Worm (Caenorhabditis elegans) whole organism, young adult: Measurements from ENCODE around the gene pir-1.
A peak's percentile ranks its signal among the peaks of the same experiment; 100 is the strongest.

ENCODE experiments used
- B0019.2 ChIP-seq: fragments of 200-800 bp; sonication (Bioruptor generic); conservative IDR thresholded peaks from 2 replicates; pipeline ENCODE4 v1.3.6; 2022; ENCODE audit warnings: missing genetic modification reagents, missing genetic modification characterization, missing compliant biosample characterization
- B0035.1 ChIP-seq: sonication (generic microtip); optimal IDR thresholded peaks from 2 replicates; lab custom pipeline; 2016; ENCODE audit warnings: missing genetic modification characterization, mild to moderate bottlenecking, missing compliant biosample characterization, missing genotype, missing genetic modification reagents
- C06A6.2 ChIP-seq: fragments of 200-800 bp; sonication (Bioruptor generic); conservative IDR thresholded peaks from 2 replicates; pipeline ENCODE4 v1.3.6; 2022; ENCODE audit warnings: missing genetic modification characterization, missing compliant biosample characterization
- D2030.7 ChIP-seq: fragments of 200-800 bp; sonication (Bioruptor generic); IDR thresholded peaks from 2 replicates; pipeline ENCODE4 v1.3.6; 2022; ENCODE audit warnings: missing genetic modification reagents, missing genetic modification characterization, missing compliant biosample characterization
- F10E7.11 ChIP-seq: sonication (generic microtip); optimal IDR thresholded peaks from 2 replicates; lab custom pipeline; 2017; ENCODE audit warnings: mild to moderate bottlenecking, missing genetic modification characterization, moderate library complexity, missing compliant biosample characterization
- F22D6.2 ChIP-seq: sonication (generic microtip); optimal IDR thresholded peaks from 2 replicates; lab custom pipeline; 2016; ENCODE audit warnings: mild to moderate bottlenecking, missing genetic modification characterization, missing compliant biosample characterization
- F49E8.2 ChIP-seq: sonication (generic microtip); optimal IDR thresholded peaks from 3 replicates; lab custom pipeline; 2017; ENCODE audit warnings: missing genetic modification characterization, mild to moderate bottlenecking, missing compliant biosample characterization, antibody characterized with exemption, moderate library complexity; ENCODE audit not compliant: insufficient read depth
- F52B5.7 ChIP-seq: sonication (generic microtip); optimal IDR thresholded peaks from 2 replicates; lab custom pipeline; 2016; ENCODE audit warnings: mild to moderate bottlenecking, missing genetic modification characterization, missing compliant biosample characterization
- T26A5.8 ChIP-seq: sonication (generic microtip); optimal IDR thresholded peaks from 2 replicates; lab custom pipeline; 2016; ENCODE audit warnings: missing genetic modification characterization, missing compliant biosample characterization
- Y53F4B.3 ChIP-seq: fragments of 200-800 bp; sonication (Bioruptor generic); IDR thresholded peaks from 2 replicates; pipeline ENCODE4 v1.3.6; 2022; ENCODE audit warnings: missing genetic modification reagents, missing genetic modification characterization, missing compliant biosample characterization
- Y79H2A.3 ChIP-seq: fragments of 200-800 bp; sonication (Bioruptor generic); conservative IDR thresholded peaks from 2 replicates; pipeline ENCODE4 v1.3.6; 2022; ENCODE audit warnings: missing genetic modification reagents, missing genetic modification characterization, missing compliant biosample characterization
- akir-1 ChIP-seq: fragments of 200-800 bp; sonication (Bioruptor generic); optimal IDR thresholded peaks from 2 replicates; lab custom pipeline; 2018; ENCODE audit warnings: mild to moderate bottlenecking, missing genetic modification characterization, moderate library complexity, missing compliant biosample characterization
- ama-1 ChIP-seq, 3 experiments: fragments of 150-350 bp in 1 of 3; sonication (generic microtip) in 2 of 3; optimal IDR thresholded peaks; 2 replicates each; lab custom pipeline; 2014 to 2018; ENCODE audit warnings: missing biosample characterization in 2 of 3, missing genetic modification characterization in 2 of 3, missing genetic modification reagents in 2 of 3
- atf-7 ChIP-seq: sonication (generic microtip); optimal IDR thresholded peaks from 2 replicates; lab custom pipeline; 2017; ENCODE audit warnings: mild to moderate bottlenecking, missing genetic modification characterization, missing compliant biosample characterization
- attf-3 ChIP-seq: fragments of 200-800 bp; sonication (Bioruptor generic); conservative IDR thresholded peaks from 2 replicates; pipeline ENCODE4 v1.3.6; 2022; ENCODE audit warnings: missing genetic modification reagents, missing genetic modification characterization, missing compliant biosample characterization
- ceh-79 ChIP-seq: sonication (generic microtip); optimal IDR thresholded peaks from 2 replicates; lab custom pipeline; 2017; ENCODE audit warnings: mild to moderate bottlenecking, missing genetic modification characterization, missing compliant biosample characterization
- die-1 ChIP-seq: sonication (generic microtip); optimal IDR thresholded peaks from 2 replicates; lab custom pipeline; 2016; ENCODE audit warnings: missing genotype, mild to moderate bottlenecking, missing genetic modification characterization, missing compliant biosample characterization
- dox-1 ChIP-seq: fragments of 200-800 bp; sonication (Bioruptor generic); IDR thresholded peaks from 2 replicates; pipeline ENCODE4 v1.3.6; 2022; ENCODE audit warnings: missing genetic modification reagents, missing genetic modification characterization, missing compliant biosample characterization
- egl-18 ChIP-seq: fragments of 200-800 bp; sonication (Bioruptor generic); IDR thresholded peaks from 2 replicates; pipeline ENCODE4 v1.3.6; 2022; ENCODE audit warnings: missing genetic modification reagents, missing genetic modification characterization, missing compliant biosample characterization
- ekl-4 ChIP-seq: fragments of 200-800 bp; sonication (Bioruptor generic); IDR thresholded peaks from 2 replicates; pipeline ENCODE4 v1.3.6; 2022; ENCODE audit warnings: missing genetic modification reagents, missing genetic modification characterization, missing compliant biosample characterization
- gei-17 ChIP-seq: fragments of 200-800 bp; sonication (Bioruptor generic); optimal IDR thresholded peaks from 2 replicates; lab custom pipeline; 2018; ENCODE audit warnings: mild to moderate bottlenecking, missing genetic modification characterization, missing compliant biosample characterization
- hlh-12 ChIP-seq: sonication (generic microtip); optimal IDR thresholded peaks from 2 replicates; lab custom pipeline; 2016; ENCODE audit warnings: missing genetic modification characterization, missing compliant biosample characterization
- hmg-1.2 ChIP-seq: fragments of 200-800 bp; sonication (Bioruptor generic); IDR thresholded peaks from 2 replicates; pipeline ENCODE4 v1.3.6; 2022; ENCODE audit warnings: missing genetic modification reagents, missing genetic modification characterization, missing compliant biosample characterization
- hsf-1 ChIP-seq: fragments of 200-800 bp; sonication (Bioruptor generic); IDR thresholded peaks from 2 replicates; pipeline ENCODE4 v1.3.6; 2022; ENCODE audit warnings: missing genetic modification reagents, missing genetic modification characterization, missing compliant biosample characterization
- let-607 ChIP-seq, 2 experiments: fragments of 200-800 bp in 1 of 2; sonication (Bioruptor generic) in 1 of 2; sonication (generic microtip) in 1 of 2; optimal IDR thresholded peaks; 2 replicates each; lab custom pipeline; 2016 to 2018; ENCODE audit warnings: mild to moderate bottlenecking in 2 of 2, missing compliant biosample characterization in 2 of 2, missing genetic modification characterization in 2 of 2, moderate library complexity in 2 of 2, missing genotype in 1 of 2
- lin-54 ChIP-seq: fragments of 200-800 bp; sonication (Bioruptor generic); optimal IDR thresholded peaks from 2 replicates; lab custom pipeline; 2018; ENCODE audit warnings: mild to moderate bottlenecking, missing genetic modification characterization, missing compliant biosample characterization
- lsl-1 ChIP-seq: fragments of 200-800 bp; sonication (Bioruptor generic); optimal IDR thresholded peaks from 2 replicates; lab custom pipeline; 2018; ENCODE audit warnings: mild to moderate bottlenecking, missing genetic modification characterization, moderate library complexity, missing compliant biosample characterization
- madf-6 ChIP-seq: fragments of 200-800 bp; sonication (Bioruptor generic); IDR thresholded peaks from 2 replicates; pipeline ENCODE4 v1.3.6; 2022; ENCODE audit warnings: missing genetic modification reagents, missing genetic modification characterization, missing compliant biosample characterization
- madf-8 ChIP-seq: fragments of 200-800 bp; sonication (Bioruptor generic); conservative IDR thresholded peaks from 2 replicates; pipeline ENCODE4 v1.3.6; 2022; ENCODE audit warnings: missing genetic modification reagents, missing genetic modification characterization, missing compliant biosample characterization
- mxl-1 ChIP-seq: sonication (generic microtip); optimal IDR thresholded peaks from 2 replicates; lab custom pipeline; 2016; ENCODE audit warnings: missing genetic modification characterization, missing compliant biosample characterization
- nfya-1 ChIP-seq: sonication (generic microtip); optimal IDR thresholded peaks from 2 replicates; lab custom pipeline; 2017; ENCODE audit warnings: antibody characterized with exemption, missing compliant biosample characterization, missing genetic modification characterization, borderline replicate concordance; ENCODE audit not compliant: insufficient read depth
- nfya-2 ChIP-seq: fragments of 200-800 bp; sonication (Bioruptor generic); IDR thresholded peaks from 2 replicates; pipeline ENCODE4 v1.3.6; 2022; ENCODE audit warnings: missing genetic modification reagents, missing genetic modification characterization, missing compliant biosample characterization
- nfyb-1 ChIP-seq: fragments of 200-800 bp; sonication (Bioruptor generic); IDR thresholded peaks from 2 replicates; pipeline ENCODE4 v1.3.6; 2022; ENCODE audit warnings: missing genetic modification reagents, missing genetic modification characterization, missing compliant biosample characterization
- nhr-179 ChIP-seq: sonication (generic microtip); optimal IDR thresholded peaks from 2 replicates; lab custom pipeline; 2016; ENCODE audit warnings: mild to moderate bottlenecking, missing genetic modification characterization, missing compliant biosample characterization
- pbrm-1 ChIP-seq: fragments of 200-800 bp; sonication (Bioruptor generic); IDR thresholded peaks from 2 replicates; pipeline ENCODE4 v1.3.6; 2022; ENCODE audit warnings: missing genetic modification reagents, missing genetic modification characterization, missing compliant biosample characterization
- rpc-1 ChIP-seq, 2 experiments: fragments of 150-350 bp in 1 of 2; sonication (generic microtip) in 1 of 2; optimal IDR thresholded peaks; 2 replicates each; lab custom pipeline; 2014 to 2018; ENCODE audit warnings: missing biosample characterization in 1 of 2, missing genetic modification characterization in 1 of 2, missing genetic modification reagents in 1 of 2, missing genotype in 1 of 2
- snpc-1.1 ChIP-seq: sonication (generic microtip); optimal IDR thresholded peaks from 2 replicates; lab custom pipeline; 2017; ENCODE audit warnings: missing genetic modification characterization, mild to moderate bottlenecking, missing compliant biosample characterization, antibody characterized with exemption, moderate library complexity, missing genotype, missing genetic modification reagents; ENCODE audit not compliant: insufficient read depth
- snpc-1.3 ChIP-seq: sonication (generic microtip); optimal IDR thresholded peaks from 2 replicates; lab custom pipeline; 2017; ENCODE audit warnings: missing genetic modification characterization, mild to moderate bottlenecking, missing compliant biosample characterization, antibody characterized with exemption, moderate library complexity, missing genotype, missing genetic modification reagents; ENCODE audit not compliant: insufficient read depth
- snpc-3.4 ChIP-seq: sonication (generic microtip); optimal IDR thresholded peaks from 2 replicates; lab custom pipeline; 2017; ENCODE audit warnings: missing genetic modification characterization, mild to moderate bottlenecking, missing compliant biosample characterization, antibody characterized with exemption, moderate library complexity, missing genotype, missing genetic modification reagents
- tbp1 ChIP-seq: fragments of 200-800 bp; sonication (Bioruptor generic); optimal IDR thresholded peaks from 2 replicates; lab custom pipeline; 2018; ENCODE audit warnings: mild to moderate bottlenecking, missing genetic modification characterization, missing compliant biosample characterization
- unc-130 ChIP-seq: sonication (generic microtip); optimal IDR thresholded peaks from 2 replicates; lab custom pipeline; 2016; ENCODE audit warnings: missing genetic modification reagents, missing genetic modification characterization, missing compliant biosample characterization
- unc-62 ChIP-seq: fragments of 150-350 bp; optimal IDR thresholded peaks from 2 replicates; lab custom pipeline; 2014; ENCODE audit warnings: missing biosample characterization, missing genetic modification reagents, missing genetic modification characterization
- zfh-2 ChIP-seq: fragments of 200-800 bp; sonication (Bioruptor generic); conservative IDR thresholded peaks from 2 replicates; pipeline ENCODE4 v1.3.6; 2022; ENCODE audit warnings: missing genetic modification reagents, missing genetic modification characterization, missing compliant biosample characterization
- ztf-22 ChIP-seq: fragments of 200-800 bp; sonication (Bioruptor generic); optimal IDR thresholded peaks from 2 replicates; lab custom pipeline; 2018; ENCODE audit warnings: mild to moderate bottlenecking, missing genetic modification characterization, moderate library complexity, missing compliant biosample characterization
- ztf-26 ChIP-seq: sonication (generic microtip); optimal IDR thresholded peaks from 2 replicates; lab custom pipeline; 2017; ENCODE audit warnings: missing genetic modification characterization, missing compliant biosample characterization
- ztf-28 ChIP-seq: fragments of 200-800 bp; sonication (Bioruptor generic); IDR thresholded peaks from 2 replicates; pipeline ENCODE4 v1.3.6; 2022; ENCODE audit warnings: missing genetic modification reagents, missing genetic modification characterization, missing compliant biosample characterization
- ztf-3 ChIP-seq: fragments of 200-800 bp; sonication (Bioruptor generic); optimal IDR thresholded peaks from 2 replicates; lab custom pipeline; 2018; ENCODE audit warnings: mild to moderate bottlenecking, missing genetic modification characterization, missing compliant biosample characterization

The pir-1 gene

DNA sequence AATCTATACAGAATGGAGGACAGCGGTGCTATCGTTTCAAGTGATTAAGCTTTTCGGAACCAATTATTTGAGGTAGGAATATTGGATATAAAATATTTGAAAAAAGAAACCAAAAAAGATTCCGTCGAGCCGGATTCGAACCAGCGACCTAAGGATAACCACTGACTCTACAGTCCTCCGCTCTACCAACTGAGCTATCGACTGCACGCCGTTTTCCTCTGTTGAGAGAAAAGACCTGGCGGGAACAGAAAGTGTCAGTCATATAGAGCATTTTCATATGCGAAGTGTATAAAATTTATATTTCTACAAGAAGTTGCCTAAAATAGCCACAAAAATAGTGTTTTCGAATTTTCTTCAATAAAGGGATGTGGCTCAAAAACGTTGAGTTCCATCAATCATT lies 34.6 kb downstream of the pir-1 start (continued):
- TF ChIP-seq hsf-1 (no peak; the same call in 1 of the 2 replicates), ztf-26 (tag; lab: Kevin White, UChicago) (no peak), F52B5.7 (tag; lab: Kevin White, UChicago) (no peak), nfyb-1 (GFP tag; lab: Robert Waterston, UW) (peak; percentile 86), T26A5.8 (tag; lab: Kevin White, UChicago) (peak; percentile 39), ztf-22 (no peak), akir-1 (GFP tag; lab: Kevin White, UChicago) (no peak), unc-62 (GFP tag; lab: Kevin White, UChicago) (no peak), Y79H2A.3 (GFP tag; lab: Robert Waterston, UW) (no peak), F22D6.2 (no peak), zfh-2 (GFP tag; lab: Robert Waterston, UW) (no peak), gei-17 (GFP tag; lab: Kevin White, UChicago) (no peak), egl-18 (no peak), pbrm-1 (0 out of 2 replicates have a peak, but pooled peaks have one; percentile 35), ama-1 (optimal IDR thresholded peaks at IDR 0.05; lab: Kevin White, UChicago) (no peak), ama-1 (GFP tag; optimal IDR thresholded peaks at IDR 0.05; lab: Kevin White, UChicago) (no peak), nhr-179 (tag; lab: Kevin White, UChicago) (no peak), Y53F4B.3 (GFP tag; lab: Robert Waterston, UW) (no peak), ztf-3 (no peak), C06A6.2 (GFP tag; lab: Robert Waterston, UW) (no peak), mxl-1 (peak; percentile 16), ekl-4 (peak; percentile 61), B0035.1 (no peak), hlh-12 (no peak), hmg-1.2 (GFP tag; lab: Robert Waterston, UW) (peak; percentile 67), F10E7.11 (tag; lab: Kevin White, UChicago) (no peak), die-1 (tag; lab: Kevin White, UChicago) (peak; percentile 69)

DNA sequence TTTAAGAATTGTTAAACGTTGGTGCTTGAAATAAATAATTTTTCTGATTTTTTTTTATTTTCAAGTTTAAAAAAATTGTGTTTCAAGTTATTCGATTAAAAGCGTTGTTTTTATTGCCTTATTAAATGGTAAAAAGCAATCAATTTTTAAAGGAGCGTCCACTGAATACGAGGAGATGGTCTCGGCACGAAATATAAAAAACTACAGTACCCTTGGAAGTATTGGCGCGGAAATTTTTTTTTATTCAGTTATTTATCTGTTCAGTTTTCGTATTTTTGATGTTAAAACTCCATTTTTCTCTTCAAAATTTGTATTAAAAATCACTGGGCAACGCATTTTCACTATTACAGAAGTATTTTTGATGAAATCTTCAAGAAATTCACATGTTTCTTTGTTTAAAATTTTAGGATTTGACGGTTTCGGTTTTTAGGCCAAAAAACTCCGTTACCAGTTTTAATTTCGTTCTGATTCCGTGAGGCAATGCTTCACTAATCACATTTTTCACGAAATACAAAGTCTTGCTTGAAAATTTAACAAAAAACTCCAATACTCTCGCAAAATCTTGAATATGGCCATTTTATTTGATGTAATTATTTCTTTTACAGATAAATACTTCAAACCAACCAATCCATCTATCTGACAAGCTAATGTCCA lies 36.1 kb downstream of the pir-1 start, which contains the start of gene znfx-1:
znfx-1 (plus strand) TSS at position 604 of the 654 bp plus-strand sequence.
- TF ChIP-seq snpc-3.4 (tag; lab: Kevin White, UChicago): peak; percentile 84
- TF ChIP-seq attf-3 (GFP tag; lab: Robert Waterston, UW): no peak
- no peak for TF ChIP-seq F52B5.7 (tag; lab: Kevin White, UChicago)
- TF ChIP-seq snpc-1.1 (tag; lab: Kevin White, UChicago): peak; percentile 79
- no peak for TF ChIP-seq nfya-1 (tag; lab: Kevin White, UChicago)
- TF ChIP-seq madf-6: peak; percentile 96
- no peak for TF ChIP-seq ceh-79 (tag; lab: Kevin White, UChicago)
- TF ChIP-seq dox-1 (GFP tag; lab: Robert Waterston, UW): 0 out of 2 replicates have a peak, but pooled peaks have one; percentile 24
- TF ChIP-seq let-607 (tag; optimal IDR thresholded peaks at IDR 0.05; lab: Kevin White, UChicago): no peak
- no peak for TF ChIP-seq nfya-2 (GFP tag; lab: Robert Waterston, UW)
- no peak for TF ChIP-seq atf-7
- TF ChIP-seq lin-54 (GFP tag; lab: Kevin White, UChicago): peak; percentile 44
- TF ChIP-seq madf-8 (GFP tag; lab: Robert Waterston, UW): peak; percentile 86
- TF ChIP-seq D2030.7 (GFP tag; lab: Robert Waterston, UW): peak; percentile 85
- TF ChIP-seq unc-130 (GFP tag; lab: Kevin White, UChicago): peak; percentile 34
- no peak for TF ChIP-seq ztf-28 (GFP tag; lab: Robert Waterston, UW)
- no peak for TF ChIP-seq nfyb-1 (GFP tag; lab: Robert Waterston, UW)
- TF ChIP-seq lsl-1: peak; percentile 96
- peak; percentile 50 for TF ChIP-seq tbp1 (GFP tag; lab: Kevin White, UChicago)
- TF ChIP-seq snpc-1.3: peak; percentile 62
- no peak for TF ChIP-seq rpc-1 (optimal IDR thresholded peaks at IDR 0.05; lab: Kevin White, UChicago)
- TF ChIP-seq rpc-1 (tag; optimal IDR thresholded peaks at IDR 0.05; lab: Kevin White, UChicago): peak; percentile 0
- peak; percentile 60; the same call in 1 of the 2 replicates for TF ChIP-seq B0019.2 (GFP tag; lab: Robert Waterston, UW)
- peak; percentile 75 for TF ChIP-seq F49E8.2 (tag; lab: Kevin White, UChicago)
